Fruit fly (Drosophila melanogaster): ENCODE data around the gene Ulp1.

Gene Ulp1

dm6 chrX:19187624-19188085 is 20.3 kb downstream of the Ulp1 start, which contains the start of gene Mec2 (continued):
- TF ChIP-seq CG6175 (GFP tag; IDR thresholded peaks at IDR 0.05), result no peak
- 0 out of 3 replicates have a peak, but pooled peaks have one; percentile 31 for TF ChIP-seq so (GFP tag; IDR thresholded peaks at IDR 0.05)
- TF ChIP-seq CG12104 (GFP tag; optimal IDR thresholded peaks at IDR 0.05), result no peak
- TF ChIP-seq CG17361 (GFP tag; IDR thresholded peaks at IDR 0.05), result no peak
- TF ChIP-seq lov (optimal IDR thresholded peaks at IDR 0.05), result no peak
- no peak for TF ChIP-seq lov (GFP tag; IDR thresholded peaks at IDR 0.05)
- no peak for TF ChIP-seq crp (GFP tag; optimal IDR thresholded peaks at IDR 0.05)
- peak; percentile 58 for TF ChIP-seq CHES-1-like (GFP tag; optimal IDR thresholded peaks at IDR 0.05)
- TF ChIP-seq CG4854 (GFP tag; optimal IDR thresholded peaks at IDR 0.05), result no peak
- no peak for TF ChIP-seq CG14965 (GFP tag; optimal IDR thresholded peaks at IDR 0.05; ENCODE audit: borderline replicate concordance)
- TF ChIP-seq Vsx1 (GFP tag; optimal IDR thresholded peaks at IDR 0.05), result no peak
- no peak for TF ChIP-seq CG6813 (GFP tag; optimal IDR thresholded peaks at IDR 0.05)
- peak; percentile 12 for TF ChIP-seq CG12071 (GFP tag; optimal IDR thresholded peaks at IDR 0.05)
- TF ChIP-seq CG2889 (GFP tag; IDR thresholded peaks at IDR 0.05), result 0 out of 3 replicates have a peak, but pooled peaks have one; percentile 49
- 0 out of 2 replicates have a peak, but pooled peaks have one; percentile 14 for TF ChIP-seq bowl (GFP tag; IDR thresholded peaks at IDR 0.05)
- no peak for TF ChIP-seq CG8478 (optimal IDR thresholded peaks at IDR 0.05)
- peak; percentile 47; the same call in 1 of the 2 replicates for TF ChIP-seq ara (GFP tag; IDR thresholded peaks at IDR 0.05)
- peak; percentile 55 for TF ChIP-seq CG12659 (GFP tag; optimal IDR thresholded peaks at IDR 0.05)
- peak; percentile 50 for TF ChIP-seq PHDP (tag; optimal IDR thresholded peaks at IDR 0.05)
- no peak for TF ChIP-seq psq (GFP tag; optimal IDR thresholded peaks at IDR 0.05)
- peak in 1 of 3 experiments; percentile 21 for TF ChIP-seq lola (GFP tag; optimal IDR thresholded peaks at IDR 0.05)
- peak; percentile 23 for TF ChIP-seq Meics (GFP tag; optimal IDR thresholded peaks at IDR 0.05)
- no peak for TF ChIP-seq Dbx (GFP tag; IDR thresholded peaks at IDR 0.05)
- TF ChIP-seq hbn (GFP tag; IDR thresholded peaks at IDR 0.05; ENCODE audit: partially characterized antibody), result no peak
- TF ChIP-seq sqz (GFP tag; optimal IDR thresholded peaks at IDR 0.05), result no peak
- TF ChIP-seq CG10321 (GFP tag; IDR thresholded peaks at IDR 0.05), result no peak
- peak; percentile 56 for TF ChIP-seq az2 (GFP tag; optimal IDR thresholded peaks at IDR 0.05)
- TF ChIP-seq Oli (tag; optimal IDR thresholded peaks at IDR 0.05), result peak; percentile 62
- TF ChIP-seq Hr3 (GFP tag; optimal IDR thresholded peaks at IDR 0.05), result peak; percentile 51
- TF ChIP-seq knrl (GFP tag; IDR thresholded peaks at IDR 0.05; ENCODE audit: partially characterized antibody), result no peak
- no peak for TF ChIP-seq tio (GFP tag; optimal IDR thresholded peaks at IDR 0.05)
- TF ChIP-seq CG32532 (GFP tag; IDR thresholded peaks at IDR 0.05), result no peak
- TF ChIP-seq Hr39 (optimal IDR thresholded peaks at IDR 0.05), result no peak
- no peak for TF ChIP-seq Camta (GFP tag; optimal IDR thresholded peaks at IDR 0.05)
- TF ChIP-seq CG11504 (tag; optimal IDR thresholded peaks at IDR 0.05), result no peak
- no peak for TF ChIP-seq Bgb (GFP tag; IDR thresholded peaks at IDR 0.05; ENCODE audit: partially characterized antibody)
- TF ChIP-seq CG9215 (GFP tag; IDR thresholded peaks at IDR 0.05), result peak; percentile 12; the same call in 1 of the 2 replicates
- peak; percentile 41 for TF ChIP-seq ind (GFP tag; optimal IDR thresholded peaks at IDR 0.05)
- TF ChIP-seq HLH4C (GFP tag; IDR thresholded peaks at IDR 0.05; ENCODE audit: partially characterized antibody), result no peak
- no peak for TF ChIP-seq mld (GFP tag; IDR thresholded peaks at IDR 0.05; ENCODE audit: partially characterized antibody)
- peak; percentile 70 for TF ChIP-seq unpg (GFP tag; optimal IDR thresholded peaks at IDR 0.05)
- TF ChIP-seq sd (tag; optimal IDR thresholded peaks at IDR 0.05), result peak; percentile 46
- TF ChIP-seq sr (GFP tag; IDR thresholded peaks at IDR 0.05), result no peak
- peak; percentile 62 for TF ChIP-seq CG17328 (GFP tag; IDR thresholded peaks at IDR 0.05)
- no peak for TF ChIP-seq CG1832 (GFP tag; optimal IDR thresholded peaks at IDR 0.05)
- no peak for TF ChIP-seq Sry-β (GFP tag; optimal IDR thresholded peaks at IDR 0.05)
- TF ChIP-seq YL-1 (GFP tag; optimal IDR thresholded peaks at IDR 0.05), result no peak
- peak; percentile 18 for TF ChIP-seq phol (tag; optimal IDR thresholded peaks at IDR 0.05)
- no peak for TF ChIP-seq CG10147 (GFP tag; optimal IDR thresholded peaks at IDR 0.05)
- TF ChIP-seq CG15601 (tag; optimal IDR thresholded peaks at IDR 0.05), result no peak

Data from whole organism, embryonic.